In genomic region chr3R:6741983-6742382, dm6 we compare ENCODE assay signal across 4 fruit fly cellular contexts.
TF ChIP-seq lines count a peak whose summit lies in the region.

Gene pb (minus strand): TSS chr3R:6742063.

- TF ChIP-seq CTCF in whole organism, embryonic (GFP tag; optimal IDR thresholded peaks at IDR 0.05; lab: Kevin White, UChicago): no peak

TF ChIP-seq in whole organism, adult, 20 proteins besides CTCF, POLR2A, EP300 and RAD21:
- TF ChIP-seq kay (GFP tag; lab: Kevin White, UChicago; ENCODE audit: borderline replicate concordance) (peak; percentile 20), Clk (GFP tag; optimal IDR thresholded peaks at IDR 0.05; lab: Kevin White, UChicago) (no peak)

TF ChIP-seq in whole organism, embryonic, 481 proteins besides CTCF, POLR2A, EP300 and RAD21:
- TF ChIP-seq ci (GFP tag; IDR thresholded peaks at IDR 0.05; lab: Robert Waterston, UW) (no peak), CG8765 (GFP tag; IDR thresholded peaks at IDR 0.05; lab: Robert Waterston, UW) (peak; percentile 96), ewg (GFP tag; optimal IDR thresholded peaks at IDR 0.05; lab: Kevin White, UChicago) (peak; percentile 76), CG4707 (GFP tag; optimal IDR thresholded peaks at IDR 0.05; lab: Kevin White, UChicago) (no peak), Nf-YC (tag; optimal IDR thresholded peaks at IDR 0.05; lab: Kevin White, UChicago) (peak; percentile 97), bowl (GFP tag; IDR thresholded peaks at IDR 0.05; lab: Robert Waterston, UW) (peak; percentile 52; the same call in 1 of the 2 replicates), nerfin-1 (tag; optimal IDR thresholded peaks at IDR 0.05; lab: Kevin White, UChicago) (peak; percentile 28), chm (GFP tag; IDR thresholded peaks at IDR 0.05; lab: Robert Waterston, UW) (0 out of 2 replicates have a peak, but pooled peaks have one; percentile 52), Nf-YB (GFP tag; optimal IDR thresholded peaks at IDR 0.05; lab: Kevin White, UChicago) (peak; percentile 95), cg (GFP tag; optimal IDR thresholded peaks at IDR 0.05; lab: Kevin White, UChicago) (peak; percentile 57), pnt (GFP tag; optimal IDR thresholded peaks at IDR 0.05; lab: Kevin White, UChicago) (no peak), grau (tag; optimal IDR thresholded peaks at IDR 0.05; lab: Kevin White, UChicago) (no peak), seq (GFP tag; IDR thresholded peaks at IDR 0.05; lab: Robert Waterston, UW) (peak; percentile 18; the same call in 1 of the 2 replicates), CG4617 (GFP tag; optimal IDR thresholded peaks at IDR 0.05; lab: Kevin White, UChicago; ENCODE audit: borderline replicate concordance) (no peak)

TF ChIP-seq in whole organism, prepupa, 60 proteins besides CTCF, POLR2A, EP300 and RAD21:
- TF ChIP-seq eg (GFP tag; IDR thresholded peaks at IDR 0.05; lab: Robert Waterston, UW): 0 out of 3 replicates have a peak, but pooled peaks have one; percentile 12
- TF ChIP-seq net (GFP tag; optimal IDR thresholded peaks at IDR 0.05; lab: Kevin White, UChicago): no peak

TF ChIP-seq in whole organism, pupa, 21 proteins besides CTCF, POLR2A, EP300 and RAD21:
- TF ChIP-seq CG12605 (GFP tag; IDR thresholded peaks at IDR 0.05; lab: Robert Waterston, UW): no peak
- peak; percentile 51; the same call in 2 of the 3 replicates for TF ChIP-seq fd96Ca (GFP tag; IDR thresholded peaks at IDR 0.05; lab: Robert Waterston, UW)
- peak; percentile 58 for TF ChIP-seq CG32121 (GFP tag; IDR thresholded peaks at IDR 0.05; lab: Robert Waterston, UW)
